Worm (Caenorhabditis elegans) whole organism, mixed stage, embryonic: ENCODE results near the gene ttr-41.

ENCODE experiments used
- M03D4.4 ChIP-seq: sonication (generic microtip); optimal IDR thresholded peaks from 2 replicates; lab custom pipeline; 2017; ENCODE audit warnings: mild to moderate bottlenecking, missing genetic modification characterization, missing compliant biosample characterization
- blmp-1 ChIP-seq: fragments of 150-350 bp; optimal IDR thresholded peaks from 2 replicates; lab custom pipeline; 2014; ENCODE audit warnings: missing biosample characterization, missing genetic modification characterization
- ceh-43 ChIP-seq: fragments of 200-800 bp; sonication (Bioruptor generic); optimal IDR thresholded peaks from 2 replicates; lab custom pipeline; 2018; ENCODE audit warnings: mild to moderate bottlenecking, missing genetic modification characterization, moderate library complexity, missing compliant biosample characterization
- ceh-83 ChIP-seq: fragments of 200-800 bp; sonication (Bioruptor generic); optimal IDR thresholded peaks from 2 replicates; lab custom pipeline; 2018; ENCODE audit warnings: mild to moderate bottlenecking, missing genetic modification characterization, missing compliant biosample characterization
- ces-1 ChIP-seq: fragments of 150-350 bp; optimal IDR thresholded peaks from 2 replicates; lab custom pipeline; 2014; ENCODE audit warnings: missing biosample characterization, missing genetic modification reagents, missing genetic modification characterization
- mep-1 ChIP-seq: fragments of 150-350 bp; optimal IDR thresholded peaks from 2 replicates; lab custom pipeline; 2017; ENCODE audit warnings: missing biosample characterization, missing genetic modification reagents, missing genetic modification characterization, inconsistent platforms
- nhr-237 ChIP-seq: fragments of 150-350 bp; optimal IDR thresholded peaks from 2 replicates; lab custom pipeline; 2014; ENCODE audit warnings: missing biosample characterization, missing genetic modification characterization
- nhr-76 ChIP-seq: sonication (generic microtip); optimal IDR thresholded peaks from 2 replicates; lab custom pipeline; 2017; ENCODE audit warnings: missing biosample characterization, missing genetic modification characterization
- pha-4 ChIP-seq: fragments of 150-350 bp; optimal IDR thresholded peaks from 2 replicates; lab custom pipeline; 2018; ENCODE audit warnings: missing biosample characterization, missing genetic modification reagents, missing genetic modification characterization
- snpc-4 ChIP-seq: fragments of 150-350 bp; optimal IDR thresholded peaks from 2 replicates; lab custom pipeline; 2014; ENCODE audit warnings: missing biosample characterization, missing genetic modification characterization
- unc-62 ChIP-seq: fragments of 150-350 bp; optimal IDR thresholded peaks from 2 replicates; lab custom pipeline; 2014; ENCODE audit warnings: missing biosample characterization, missing genetic modification reagents, missing genetic modification characterization
- ztf-11 ChIP-seq: fragments of 150-350 bp; optimal IDR thresholded peaks from 2 replicates; lab custom pipeline; 2014; ENCODE audit warnings: missing biosample characterization, missing genetic modification characterization

ce11 chrII:4710120-4710519, 17.5 kb downstream of the ttr-41 start, which contains the start of gene tag-151:
- TF ChIP-seq ztf-11 (tag; lab: Kevin White, UChicago) = no peak
- TF ChIP-seq ceh-43 (GFP tag; lab: Kevin White, UChicago) = no peak
- no peak for TF ChIP-seq mep-1 (tag; lab: Kevin White, UChicago)
- TF ChIP-seq M03D4.4 (tag; lab: Kevin White, UChicago) = no peak
- no peak for TF ChIP-seq pha-4 (tag; lab: Kevin White, UChicago)
- no peak for TF ChIP-seq snpc-4 (tag; lab: Kevin White, UChicago)
- TF ChIP-seq ces-1 = no peak
- TF ChIP-seq nhr-237 (tag; lab: Kevin White, UChicago) = no peak
- no peak for TF ChIP-seq unc-62 (GFP tag; lab: Kevin White, UChicago)
- TF ChIP-seq blmp-1 = no peak
- no peak for TF ChIP-seq nhr-76 (tag; lab: Kevin White, UChicago)
- no peak for TF ChIP-seq ceh-83 (GFP tag; lab: Kevin White, UChicago)
